Worm (Caenorhabditis elegans): ENCODE results near the gene R11A8.1.
A peak's percentile ranks its signal among the peaks of the same experiment; 100 is the strongest.

R11A8.1 gene

DNA sequence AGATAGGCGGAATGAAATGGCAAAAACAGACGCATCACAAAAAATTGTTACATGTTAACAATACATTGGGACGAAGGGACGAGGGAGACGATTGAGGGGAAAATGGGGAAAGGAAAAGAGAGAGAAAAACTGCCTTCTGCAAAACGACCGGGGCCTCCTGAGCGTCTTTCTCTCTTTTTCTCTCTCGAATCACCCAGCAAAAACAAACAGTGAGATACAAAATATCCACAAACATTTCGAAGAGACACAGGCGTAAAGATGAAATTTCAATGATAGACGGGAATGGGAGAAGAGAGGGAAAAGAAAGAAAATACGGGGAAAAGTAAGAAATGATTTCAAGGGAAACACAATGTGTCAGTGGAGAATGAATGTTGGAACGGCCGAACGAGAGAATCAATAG, 11.0 kb downstream of the R11A8.1 start (continued):
- TF ChIP-seq blmp-1 (tag; optimal IDR thresholded peaks at IDR 0.05) (peak; percentile 93), lin-14 (GFP tag; optimal IDR thresholded peaks at IDR 0.05) (peak; percentile 90), pag-3 (tag; optimal IDR thresholded peaks at IDR 0.05; ENCODE audit: borderline replicate concordance, insufficient read depth) (no peak), nhr-71 (tag; optimal IDR thresholded peaks at IDR 0.05) (peak; percentile 72), snu-23 (GFP tag; optimal IDR thresholded peaks at IDR 0.05) (peak; percentile 73), tlp-1 (tag; optimal IDR thresholded peaks at IDR 0.05) (no peak), efl-1 (optimal IDR thresholded peaks at IDR 0.05) (peak; percentile 43 to 49), efl-1 (GFP tag; optimal IDR thresholded peaks at IDR 0.05 in 1 of 2) (peak in 1 of 2 experiments; percentile 88), lin-13 (GFP tag; optimal IDR thresholded peaks at IDR 0.05) (no peak), aly-2 (tag; optimal IDR thresholded peaks at IDR 0.05) (no peak), F16B12.6 (tag; optimal IDR thresholded peaks at IDR 0.05) (no peak), hlh-17 (GFP tag; optimal IDR thresholded peaks at IDR 0.05; ENCODE audit: borderline replicate concordance) (no peak), lin-15B (tag; optimal IDR thresholded peaks at IDR 0.05) (no peak), nhr-47 (tag; optimal IDR thresholded peaks at IDR 0.05) (peak; percentile 34), C04F5.9 (tag; optimal IDR thresholded peaks at IDR 0.05) (no peak), zip-4 (GFP tag; optimal IDR thresholded peaks at IDR 0.05) (no peak), irx-1 (tag; optimal IDR thresholded peaks at IDR 0.05) (peak; percentile 48), lir-3 (tag; optimal IDR thresholded peaks at IDR 0.05; ENCODE audit: poor library complexity) (peak; percentile 8), zag-1 (tag; optimal IDR thresholded peaks at IDR 0.05) (no peak), pax-3 (tag; optimal IDR thresholded peaks at IDR 0.05) (no peak), mef-2 (tag; optimal IDR thresholded peaks at IDR 0.05) (no peak), nhr-85 (tag) (peak; percentile 39), ceh-63 (GFP tag; optimal IDR thresholded peaks at IDR 0.05) (no peak), nhr-84 (tag; optimal IDR thresholded peaks at IDR 0.05) (no peak), nhr-20 (tag; optimal IDR thresholded peaks at IDR 0.05) (peak; percentile 66), vab-15 (tag; optimal IDR thresholded peaks at IDR 0.05) (no peak)

DNA sequence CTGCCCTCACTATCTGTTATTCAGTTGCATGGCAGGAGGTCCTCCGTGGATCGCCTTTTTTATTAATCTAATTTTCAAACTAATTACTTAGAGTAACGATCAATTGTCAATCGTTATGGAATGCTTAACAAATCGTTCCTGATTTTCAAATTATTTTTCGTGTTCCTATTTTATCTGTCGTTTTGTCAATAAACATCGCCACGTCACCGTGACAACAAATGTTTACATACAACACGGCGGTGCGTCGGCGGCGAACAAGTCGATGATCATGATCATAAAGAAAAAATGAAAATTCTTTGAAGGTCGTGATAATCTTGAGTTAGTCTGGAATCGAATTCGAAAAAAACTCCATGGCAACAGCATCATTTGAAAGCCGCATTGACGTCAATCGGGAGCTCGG, 11.5 kb downstream of the R11A8.1 start:
- TF ChIP-seq pax-3 (tag; optimal IDR thresholded peaks at IDR 0.05) (no peak), dsc-1 (tag; optimal IDR thresholded peaks at IDR 0.05) (peak; percentile 15), nhr-20 (tag; optimal IDR thresholded peaks at IDR 0.05) (no peak), zag-1 (tag; optimal IDR thresholded peaks at IDR 0.05) (no peak), grh-1 (GFP tag; IDR thresholded peaks at IDR 0.05) (no peak), zip-4 (GFP tag; optimal IDR thresholded peaks at IDR 0.05) (no peak), nhr-90 (tag; optimal IDR thresholded peaks at IDR 0.05; ENCODE audit: poor library complexity) (no peak), swsn-7 (tag; optimal IDR thresholded peaks at IDR 0.05) (no peak)

DNA sequence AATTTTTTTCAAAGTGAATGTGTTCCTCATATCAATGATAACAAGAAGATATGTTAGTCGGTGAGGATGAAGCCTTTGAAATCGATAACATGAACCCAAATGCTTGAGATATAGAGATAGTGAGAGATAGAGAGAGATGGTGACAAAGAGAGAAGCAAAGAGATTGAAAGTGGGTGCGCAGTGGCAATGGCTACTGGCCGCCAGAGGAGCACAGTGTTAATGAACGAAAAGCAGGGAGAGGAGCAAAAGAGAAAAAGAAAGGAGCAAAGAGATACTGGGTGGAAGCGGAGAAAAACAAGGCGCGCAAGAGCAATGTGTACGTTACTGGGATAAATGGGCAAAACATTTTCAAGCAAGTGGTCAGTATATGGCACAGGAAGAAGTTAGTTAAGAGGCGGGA, 12.4 kb downstream of the R11A8.1 start:
- TF ChIP-seq ceh-82 (tag; optimal IDR thresholded peaks at IDR 0.05) = peak in 2 of 3 experiments; percentile 14 to 63
- peak; percentile 20 for TF ChIP-seq egl-13 (tag; optimal IDR thresholded peaks at IDR 0.05)
- TF ChIP-seq lin-35 (GFP tag; optimal IDR thresholded peaks at IDR 0.05) = peak in 1 of 2 experiments; percentile 22
- peak; percentile 80 for TF ChIP-seq lin-14 (GFP tag; optimal IDR thresholded peaks at IDR 0.05)
- no peak for TF ChIP-seq nhr-47 (tag; optimal IDR thresholded peaks at IDR 0.05)
- no peak for TF ChIP-seq elt-2 (tag; optimal IDR thresholded peaks at IDR 0.05)
- TF ChIP-seq isw-1 (GFP tag; IDR thresholded peaks at IDR 0.05) = no peak
- TF ChIP-seq mep-1 (tag; optimal IDR thresholded peaks at IDR 0.05) = peak; percentile 61
- TF ChIP-seq xbp-1 (tag; optimal IDR thresholded peaks at IDR 0.05) = peak; percentile 23
- TF ChIP-seq fkh-10 (GFP tag; optimal IDR thresholded peaks at IDR 0.05) = peak; percentile 15
- TF ChIP-seq nhr-20 (tag; optimal IDR thresholded peaks at IDR 0.05) = no peak
- peak; percentile 24 for TF ChIP-seq dsc-1 (tag; optimal IDR thresholded peaks at IDR 0.05)
- TF ChIP-seq efl-1 (optimal IDR thresholded peaks at IDR 0.05) = peak in 1 of 2 experiments; percentile 41
- no peak for TF ChIP-seq efl-1 (GFP tag; optimal IDR thresholded peaks at IDR 0.05 in 1 of 2)
- TF ChIP-seq rnt-1 (tag; optimal IDR thresholded peaks at IDR 0.05) = peak; percentile 70
- peak; percentile 56 for TF ChIP-seq nhr-71 (tag; optimal IDR thresholded peaks at IDR 0.05)
- no peak for TF ChIP-seq C04F5.9 (tag; optimal IDR thresholded peaks at IDR 0.05)
- TF ChIP-seq swsn-7 (tag; optimal IDR thresholded peaks at IDR 0.05) = peak; percentile 46
- TF ChIP-seq fkh-8 (tag; optimal IDR thresholded peaks at IDR 0.05) = peak; percentile 52
- peak; percentile 28 to 43 for TF ChIP-seq lsy-2 (tag; optimal IDR thresholded peaks at IDR 0.05)
- TF ChIP-seq tbx-2 (tag; optimal IDR thresholded peaks at IDR 0.05) = peak; percentile 55
- TF ChIP-seq lir-3 (tag; optimal IDR thresholded peaks at IDR 0.05; ENCODE audit: poor library complexity) = no peak
- TF ChIP-seq egl-27 (tag; optimal IDR thresholded peaks at IDR 0.05) = no peak
- peak; percentile 55 for TF ChIP-seq snu-23 (GFP tag; optimal IDR thresholded peaks at IDR 0.05)

Measured in whole organism, L1 larva.